Worm (Caenorhabditis elegans): ENCODE results near the gene scl-18.

Gene scl-18

DNA sequence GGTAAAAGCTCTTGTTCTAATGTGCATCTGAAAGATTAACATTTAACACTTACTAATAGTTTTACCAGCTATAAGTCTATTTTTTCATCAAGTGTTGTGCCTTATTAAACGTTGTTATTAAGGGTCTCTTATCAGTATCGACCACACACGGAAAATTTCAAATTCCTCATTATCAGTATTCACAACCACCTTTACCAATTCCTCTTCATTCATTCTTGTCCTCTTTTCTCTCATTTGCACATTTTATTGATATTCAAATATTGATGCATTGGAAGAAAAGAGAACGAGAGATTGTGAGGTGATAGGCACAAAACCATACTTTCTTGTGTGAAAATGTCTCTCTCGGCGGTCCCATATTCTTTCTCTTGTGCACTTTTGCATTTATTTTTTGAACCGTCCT lies 32.4 kb downstream of the scl-18 start:
- TF ChIP-seq pros-1 (tag; optimal IDR thresholded peaks at IDR 0.05) (no peak), elt-2 (tag; optimal IDR thresholded peaks at IDR 0.05) (peak; percentile 31)

DNA sequence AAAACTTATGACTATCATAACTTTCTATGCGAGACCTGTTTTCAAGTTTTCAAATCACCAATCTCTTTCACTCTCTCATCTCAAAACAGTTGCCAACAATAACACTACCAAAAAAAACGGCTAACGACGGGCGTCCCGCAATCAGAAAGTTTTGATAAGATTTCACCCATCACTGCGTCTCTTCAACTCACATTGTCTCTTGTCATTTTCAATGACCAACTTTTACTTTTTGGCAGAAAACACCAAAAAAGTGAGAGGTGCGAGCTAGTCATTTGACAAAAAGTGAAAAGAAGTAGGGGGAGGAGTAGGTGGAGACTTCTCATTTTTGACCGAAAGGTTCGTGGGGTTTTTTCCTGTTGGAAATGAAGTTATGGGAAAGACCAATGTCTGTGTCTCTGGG lies 35.6 kb downstream of the scl-18 start:
- TF ChIP-seq hlh-13 (GFP tag; optimal IDR thresholded peaks at IDR 0.05) (no peak), C08G9.2 (tag; optimal IDR thresholded peaks at IDR 0.05) (no peak), dve-1 (tag; optimal IDR thresholded peaks at IDR 0.05) (no peak), ref-2 (tag; optimal IDR thresholded peaks at IDR 0.05) (no peak), zip-5 (tag; optimal IDR thresholded peaks at IDR 0.05) (no peak), ceh-9 (tag; optimal IDR thresholded peaks at IDR 0.05) (no peak), lin-11 (tag; optimal IDR thresholded peaks at IDR 0.05) (no peak)

DNA sequence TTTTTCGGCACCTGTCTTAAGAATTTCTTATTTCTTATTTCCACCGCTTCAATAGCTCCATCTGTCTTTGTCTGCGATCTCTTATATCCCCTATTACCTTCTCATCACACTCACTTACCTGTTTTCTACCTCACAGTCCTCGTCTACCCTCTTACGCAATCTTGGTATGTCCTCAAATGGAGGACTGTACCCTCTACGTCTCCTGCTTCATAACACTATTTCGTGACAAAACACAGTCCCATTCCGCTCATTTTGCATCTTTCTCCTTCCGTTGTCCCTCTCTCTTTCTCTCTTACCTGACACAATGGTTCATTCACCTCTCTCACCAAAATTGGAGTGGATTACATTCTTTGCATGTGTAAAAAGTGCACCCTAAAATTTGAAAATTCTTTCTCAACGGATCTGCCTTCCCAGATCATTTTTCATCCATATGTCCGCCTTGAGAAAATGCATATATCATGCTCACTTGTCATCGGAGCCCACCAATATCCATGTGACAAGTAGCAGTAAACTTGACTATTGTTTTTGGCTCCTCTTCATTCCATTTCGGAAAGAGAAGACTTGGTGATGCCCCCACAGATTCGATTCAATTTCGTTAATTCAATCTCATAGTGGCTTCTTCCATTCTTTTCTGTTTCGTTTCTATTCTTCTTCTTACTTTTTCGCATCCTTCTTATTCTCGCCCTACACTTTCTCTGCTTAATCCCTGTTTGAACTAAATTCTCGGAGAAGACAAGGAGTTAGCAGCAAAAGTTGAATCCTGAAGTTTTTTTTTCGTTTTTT lies 36.9 kb downstream of the scl-18 start:
- peak; percentile 20 for TF ChIP-seq fkh-10 (GFP tag; optimal IDR thresholded peaks at IDR 0.05)
- no peak for TF ChIP-seq ceh-6 (GFP tag; optimal IDR thresholded peaks at IDR 0.05)
- peak; percentile 98 for TF ChIP-seq unc-42 (tag; optimal IDR thresholded peaks at IDR 0.05)
- peak; percentile 59 for TF ChIP-seq ref-2 (tag; optimal IDR thresholded peaks at IDR 0.05)

DNA sequence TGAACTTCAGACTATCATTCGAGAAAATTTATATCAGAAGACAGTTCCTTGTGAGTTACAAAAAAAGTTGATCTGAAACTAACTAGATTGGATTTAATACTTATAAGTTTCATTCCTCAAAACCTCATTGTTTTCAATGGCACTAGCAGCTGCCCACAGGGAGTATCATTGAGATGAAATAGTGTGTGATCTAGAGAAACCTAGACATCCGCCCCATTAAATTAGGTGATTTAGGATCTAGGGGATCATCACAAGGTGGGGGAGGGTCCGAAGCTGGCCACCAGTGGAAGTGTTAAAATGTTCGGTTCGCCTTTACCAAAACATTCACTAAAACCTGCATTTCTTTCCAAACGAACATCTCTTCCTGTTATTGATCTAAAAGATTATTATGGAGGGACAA lies 37.8 kb downstream of the scl-18 start:
- TF ChIP-seq ttx-3 (tag; optimal IDR thresholded peaks at IDR 0.05) (no peak), ceh-31 (tag; optimal IDR thresholded peaks at IDR 0.05) (no peak), pha-4 (tag; optimal IDR thresholded peaks at IDR 0.05) (no peak), pag-3 (tag; optimal IDR thresholded peaks at IDR 0.05; ENCODE audit: borderline replicate concordance) (no peak), tbx-7 (tag; optimal IDR thresholded peaks at IDR 0.05) (no peak), tbx-2 (tag; optimal IDR thresholded peaks at IDR 0.05) (no peak), hlh-8 (tag; optimal IDR thresholded peaks at IDR 0.05) (no peak), odd-2 (tag; optimal IDR thresholded peaks at IDR 0.05) (no peak), Y22D7AL.16 (tag; optimal IDR thresholded peaks at IDR 0.05) (no peak), ceh-34 (tag; optimal IDR thresholded peaks at IDR 0.05) (no peak), ztf-16 (tag; optimal IDR thresholded peaks at IDR 0.05) (no peak), ceh-30 (tag; optimal IDR thresholded peaks at IDR 0.05) (no peak)

DNA sequence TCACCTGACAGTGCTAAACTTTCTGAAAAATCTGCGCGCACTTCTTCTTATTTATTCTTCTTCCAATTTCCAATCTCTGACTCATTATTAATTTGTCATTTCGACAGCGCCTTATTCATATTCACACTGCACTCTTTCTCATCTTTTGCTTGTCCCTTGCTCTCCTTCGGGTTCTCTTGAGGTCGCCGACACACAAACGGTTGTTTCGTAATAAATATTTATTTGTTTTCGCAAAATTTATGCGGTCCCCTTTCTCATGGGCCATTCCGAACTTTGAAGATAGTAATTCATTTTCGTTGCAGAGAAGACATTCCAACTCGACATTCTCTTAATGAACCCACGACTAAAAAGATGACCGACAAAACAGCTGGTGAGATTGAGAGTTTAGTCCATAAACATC lies 39.5 kb downstream of the scl-18 start, which contains the start of gene magi-1:
Gene magi-1 (plus strand): TSS at position 301 of the 400 bp plus-strand sequence.
- TF ChIP-seq unc-86 (tag; optimal IDR thresholded peaks at IDR 0.05): no peak
- TF ChIP-seq mec-3 (tag; optimal IDR thresholded peaks at IDR 0.05; ENCODE audit: borderline replicate concordance): no peak
- no peak for TF ChIP-seq ceh-19 (GFP tag; optimal IDR thresholded peaks at IDR 0.05)
- no peak for TF ChIP-seq pat-9 (tag; optimal IDR thresholded peaks at IDR 0.05)
- no peak for TF ChIP-seq C08G9.2 (tag; optimal IDR thresholded peaks at IDR 0.05)
- TF ChIP-seq sox-2 (GFP tag; IDR thresholded peaks at IDR 0.05): no peak
- no peak for TF ChIP-seq pax-1 (tag; optimal IDR thresholded peaks at IDR 0.05)
- TF ChIP-seq ceh-24 (tag; optimal IDR thresholded peaks at IDR 0.05): no peak
- TF ChIP-seq F13H6.1 (tag; optimal IDR thresholded peaks at IDR 0.05): no peak
- no peak for TF ChIP-seq pha-4 (tag; optimal IDR thresholded peaks at IDR 0.05)

DNA sequence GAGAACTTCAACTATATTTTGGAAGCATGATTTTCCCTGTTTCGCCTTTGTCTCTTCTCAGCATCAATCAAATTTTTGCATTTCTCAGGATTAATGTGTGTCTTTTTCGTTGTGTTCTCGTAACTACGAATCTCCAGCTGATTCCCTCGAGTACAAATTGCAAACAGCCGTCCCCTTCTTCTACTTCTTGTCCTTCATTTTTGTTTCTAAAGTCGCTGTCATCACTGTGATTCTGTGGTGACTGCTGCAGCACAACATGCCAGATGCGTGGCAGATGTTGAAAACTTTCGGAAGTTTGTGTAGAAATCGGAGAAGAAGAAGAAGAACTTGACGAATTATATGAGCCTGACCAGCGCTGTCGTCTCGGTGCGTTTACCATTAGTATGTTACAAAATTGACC lies 40.9 kb downstream of the scl-18 start:
- peak; percentile 91 for TF ChIP-seq hlh-8 (tag; optimal IDR thresholded peaks at IDR 0.05)
- no peak for TF ChIP-seq C38D4.7 (GFP tag; optimal IDR thresholded peaks at IDR 0.05)
